Fruit fly (Drosophila melanogaster) whole organism, prepupa: ENCODE results near the gene CG2993.

Experiments
- Blimp-1 ChIP-seq: fragments of 200-800 bp; sonication (Bioruptor generic); optimal IDR thresholded peaks from 3 replicates; lab custom pipeline; 2017; ENCODE audit warnings: missing biosample characterization, missing genetic modification characterization, mild to moderate bottlenecking, moderate library complexity, missing genetic modification reagents
- CG10631 ChIP-seq: fragments of 200-800 bp; sonication (Bioruptor generic); optimal IDR thresholded peaks from 2 replicates; lab custom pipeline; 2016; ENCODE audit warnings: missing biosample characterization, missing genetic modification characterization
- CG11762 ChIP-seq: fragments of 200-800 bp; sonication (Bioruptor generic); optimal IDR thresholded peaks from 3 replicates; lab custom pipeline; 2016; ENCODE audit warnings: missing biosample characterization, missing genetic modification characterization; ENCODE audit not compliant: insufficient read depth
- CG11902 ChIP-seq: fragments of 200-800 bp; sonication (Bioruptor generic); optimal IDR thresholded peaks from 3 replicates; lab custom pipeline; 2016; ENCODE audit warnings: missing biosample characterization, missing genetic modification characterization
- CG15336 ChIP-seq: fragments of 200-800 bp; sonication (Bioruptor generic); IDR thresholded peaks from 2 replicates; pipeline ENCODE4 v1.3.6; 2022; ENCODE audit warnings: missing biosample characterization, missing genetic modification characterization
- CG1621 ChIP-seq: fragments of 200-800 bp; sonication (Bioruptor generic); optimal IDR thresholded peaks from 3 replicates; lab custom pipeline; 2018; ENCODE audit warnings: missing biosample characterization, mild to moderate bottlenecking, missing genetic modification characterization
- CG16779 ChIP-seq: fragments of 200-800 bp; sonication (Bioruptor generic); optimal IDR thresholded peaks from 3 replicates; lab custom pipeline; 2017; ENCODE audit warnings: missing biosample characterization, mild to moderate bottlenecking, missing genetic modification characterization
- CG3032 ChIP-seq: fragments of 200-800 bp; optimal IDR thresholded peaks from 2 replicates; lab custom pipeline; 2019; ENCODE audit warnings: missing biosample characterization, mild to moderate bottlenecking, missing genetic modification characterization, moderate library complexity
- CG31627 ChIP-seq: fragments of 200-800 bp; sonication (Bioruptor generic); optimal IDR thresholded peaks from 3 replicates; lab custom pipeline; 2016; ENCODE audit warnings: missing biosample characterization, missing genetic modification characterization
- CG3919 ChIP-seq: fragments of 200-800 bp; sonication (Bioruptor generic); optimal IDR thresholded peaks from 3 replicates; lab custom pipeline; 2016; ENCODE audit warnings: missing biosample characterization, missing genetic modification characterization
- CG4318 ChIP-seq: fragments of 200-800 bp; sonication (Bioruptor generic); optimal IDR thresholded peaks from 3 replicates; lab custom pipeline; 2017; ENCODE audit warnings: missing biosample characterization, mild to moderate bottlenecking, missing genetic modification characterization
- CG6163 ChIP-seq: fragments of 200-800 bp; sonication (Bioruptor generic); IDR thresholded peaks from 3 replicates; pipeline ENCODE4 v1.3.6; 2022; ENCODE audit warnings: missing biosample characterization, missing genetic modification characterization
- CG6792 ChIP-seq: fragments of 200-800 bp; sonication (Bioruptor generic); optimal IDR thresholded peaks from 3 replicates; lab custom pipeline; 2016; ENCODE audit warnings: missing biosample characterization, missing genetic modification characterization
- CG6808 ChIP-seq: fragments of 200-800 bp; sonication (Bioruptor generic); optimal IDR thresholded peaks from 3 replicates; lab custom pipeline; 2017; ENCODE audit warnings: missing biosample characterization, missing genetic modification characterization, mild to moderate bottlenecking, moderate library complexity, missing genetic modification reagents
- CG6854 ChIP-seq: fragments of 200-800 bp; sonication (Bioruptor generic); optimal IDR thresholded peaks from 2 replicates; lab custom pipeline; 2017; ENCODE audit warnings: missing biosample characterization, mild to moderate bottlenecking, missing genetic modification characterization
- CG7368 ChIP-seq: fragments of 200-800 bp; sonication (Bioruptor generic); optimal IDR thresholded peaks from 3 replicates; lab custom pipeline; 2016; ENCODE audit warnings: missing biosample characterization, missing genetic modification characterization
- CG8319 ChIP-seq: fragments of 200-800 bp; sonication (Bioruptor generic); optimal IDR thresholded peaks from 3 replicates; lab custom pipeline; 2016; ENCODE audit warnings: missing biosample characterization, missing genetic modification characterization
- CG8632 ChIP-seq: fragments of 200-800 bp; sonication (Bioruptor generic); optimal IDR thresholded peaks from 3 replicates; lab custom pipeline; 2016; ENCODE audit warnings: missing biosample characterization, missing genetic modification characterization
- CG9139 ChIP-seq: fragments of 200-800 bp; sonication (Bioruptor generic); optimal IDR thresholded peaks from 3 replicates; lab custom pipeline; 2017; ENCODE audit warnings: missing biosample characterization, mild to moderate bottlenecking, missing genetic modification characterization
- Eip75B ChIP-seq: fragments of 200-800 bp; sonication (Bioruptor generic); optimal IDR thresholded peaks from 3 replicates; lab custom pipeline; 2016; ENCODE audit warnings: missing biosample characterization, missing genetic modification characterization
- Eip78C ChIP-seq: fragments of 200-800 bp; sonication (Bioruptor generic); peaks from one replicate; lab custom pipeline; 2016; ENCODE audit warnings: missing biosample characterization, missing genetic modification characterization
- Ets21C ChIP-seq: fragments of 200-800 bp; sonication (Bioruptor generic); optimal IDR thresholded peaks from 3 replicates; lab custom pipeline; 2016; ENCODE audit warnings: missing biosample characterization, missing genetic modification characterization
- Ets96B ChIP-seq: fragments of 200-800 bp; optimal IDR thresholded peaks from 2 replicates; lab custom pipeline; 2019; ENCODE audit warnings: missing biosample characterization, mild to moderate bottlenecking, missing genetic modification characterization, moderate library complexity
- Hr38 ChIP-seq: sonication (Bioruptor generic); optimal IDR thresholded peaks from 2 replicates; lab custom pipeline; 2016; ENCODE audit warnings: missing biosample characterization, missing genetic modification characterization
- Hr39 ChIP-seq: fragments of 200-800 bp; sonication (Bioruptor generic); optimal IDR thresholded peaks from 2 replicates; lab custom pipeline; 2016; ENCODE audit warnings: missing biosample characterization, missing genetic modification characterization
- Hr4 ChIP-seq: fragments of 200-800 bp; sonication (Bioruptor generic); optimal IDR thresholded peaks from 3 replicates; lab custom pipeline; 2016; ENCODE audit warnings: missing biosample characterization, missing genetic modification characterization
- Lpt ChIP-seq: fragments of 200-800 bp; sonication (Bioruptor generic); optimal IDR thresholded peaks from 3 replicates; lab custom pipeline; 2016; ENCODE audit warnings: missing biosample characterization, missing genetic modification characterization
- Met ChIP-seq: fragments of 200-800 bp; sonication (Bioruptor generic); optimal IDR thresholded peaks from 3 replicates; lab custom pipeline; 2016; ENCODE audit warnings: missing biosample characterization, missing genetic modification characterization
- OdsH ChIP-seq: fragments of 200-800 bp; sonication (Bioruptor generic); optimal IDR thresholded peaks from 3 replicates; lab custom pipeline; 2016; ENCODE audit warnings: missing biosample characterization, missing genetic modification characterization
- Sox102F ChIP-seq: fragments of 200-800 bp; sonication (Bioruptor generic); optimal IDR thresholded peaks from 2 replicates; lab custom pipeline; 2016; ENCODE audit warnings: missing biosample characterization, mild to moderate bottlenecking, missing genetic modification characterization
- achi ChIP-seq: fragments of 200-800 bp; sonication (Bioruptor generic); optimal IDR thresholded peaks from 3 replicates; lab custom pipeline; 2016; ENCODE audit warnings: missing biosample characterization, missing genetic modification characterization
- cyc ChIP-seq: fragments of 200-800 bp; sonication (Bioruptor generic); optimal IDR thresholded peaks from 3 replicates; lab custom pipeline; 2016; ENCODE audit warnings: missing biosample characterization, missing genetic modification characterization
- dac ChIP-seq: fragments of 200-800 bp; sonication (Bioruptor generic); optimal IDR thresholded peaks from 2 replicates; lab custom pipeline; 2017; ENCODE audit warnings: missing biosample characterization, mild to moderate bottlenecking, missing genetic modification characterization
- eg ChIP-seq: fragments of 200-800 bp; sonication (Bioruptor generic); IDR thresholded peaks from 3 replicates; pipeline ENCODE4 v1.3.6; 2022; ENCODE audit warnings: missing biosample characterization, missing genetic modification characterization
- esn ChIP-seq: fragments of 200-800 bp; sonication (Bioruptor generic); optimal IDR thresholded peaks from 2 replicates; lab custom pipeline; 2016; ENCODE audit warnings: missing biosample characterization, mild to moderate bottlenecking, missing genetic modification characterization, moderate library complexity
- fd59A ChIP-seq: fragments of 200-800 bp; sonication (Bioruptor generic); optimal IDR thresholded peaks from 2 replicates; lab custom pipeline; 2017; ENCODE audit warnings: missing biosample characterization, mild to moderate bottlenecking, missing genetic modification characterization, missing genetic modification reagents
- fd85E ChIP-seq: fragments of 200-800 bp; sonication (Bioruptor generic); optimal IDR thresholded peaks from 3 replicates; lab custom pipeline; 2016; ENCODE audit warnings: missing biosample characterization, missing genetic modification characterization
- fkh ChIP-seq: fragments of 200-800 bp; sonication (Bioruptor generic); optimal IDR thresholded peaks from 3 replicates; lab custom pipeline; 2017; ENCODE audit warnings: missing biosample characterization, mild to moderate bottlenecking, missing genetic modification characterization, moderate library complexity
- lz ChIP-seq: fragments of 200-800 bp; sonication (Bioruptor generic); optimal IDR thresholded peaks from 3 replicates; lab custom pipeline; 2016; ENCODE audit warnings: missing biosample characterization, missing genetic modification characterization
- net ChIP-seq: fragments of 200-800 bp; sonication (Bioruptor generic); optimal IDR thresholded peaks from 3 replicates; lab custom pipeline; 2016; ENCODE audit warnings: missing biosample characterization, missing genetic modification characterization
- pdm3 ChIP-seq: fragments of 200-800 bp; sonication (Bioruptor generic); optimal IDR thresholded peaks from 3 replicates; lab custom pipeline; 2016; ENCODE audit warnings: missing biosample characterization, missing genetic modification characterization
- salr ChIP-seq, 2 experiments: fragments of 200-800 bp; sonication (Bioruptor generic); optimal IDR thresholded peaks; 3 replicates each; lab custom pipeline; 2016 to 2018; ENCODE audit warnings: missing biosample characterization in 2 of 2, missing genetic modification characterization in 2 of 2, mild to moderate bottlenecking in 1 of 2
- spab ChIP-seq: fragments of 200-800 bp; sonication (Bioruptor generic); optimal IDR thresholded peaks from 2 replicates; lab custom pipeline; 2017; ENCODE audit warnings: missing biosample characterization, mild to moderate bottlenecking, missing genetic modification characterization, missing genetic modification reagents
- ss ChIP-seq, 2 experiments: fragments of 200-800 bp; sonication (Bioruptor generic); optimal IDR thresholded peaks; 2 replicates in 1 of 2; 3 replicates in 1 of 2; lab custom pipeline; 2017 to 2018; ENCODE audit warnings: mild to moderate bottlenecking in 2 of 2, missing biosample characterization in 2 of 2, missing genetic modification characterization in 2 of 2, moderate library complexity in 1 of 2
- svp ChIP-seq: fragments of 200-800 bp; sonication (Bioruptor generic); peaks from one replicate; lab custom pipeline; 2016; ENCODE audit warnings: missing biosample characterization, missing genetic modification characterization
- vri ChIP-seq: fragments of 200-800 bp; sonication (Bioruptor generic); optimal IDR thresholded peaks from 3 replicates; lab custom pipeline; 2016; ENCODE audit warnings: missing biosample characterization, mild to moderate bottlenecking, missing genetic modification characterization

Gene CG2993

dm6 chr3R:7802693-7803092 is 7.1 kb downstream of the CG2993 start, which contains the start of gene CG3014:
Gene CG3014 (minus strand): TSS chr3R:7802793.
- TF ChIP-seq CG6854 (no peak), pdm3 (GFP tag; lab: Kevin White, UChicago) (no peak), lz (GFP tag; lab: Kevin White, UChicago) (no peak), dac (GFP tag; lab: Kevin White, UChicago) (no peak), Hr39 (GFP tag; lab: Kevin White, UChicago) (no peak), vri (GFP tag; lab: Kevin White, UChicago) (no peak), CG4318 (GFP tag; lab: Kevin White, UChicago) (no peak), Lpt (no peak)

DNA sequence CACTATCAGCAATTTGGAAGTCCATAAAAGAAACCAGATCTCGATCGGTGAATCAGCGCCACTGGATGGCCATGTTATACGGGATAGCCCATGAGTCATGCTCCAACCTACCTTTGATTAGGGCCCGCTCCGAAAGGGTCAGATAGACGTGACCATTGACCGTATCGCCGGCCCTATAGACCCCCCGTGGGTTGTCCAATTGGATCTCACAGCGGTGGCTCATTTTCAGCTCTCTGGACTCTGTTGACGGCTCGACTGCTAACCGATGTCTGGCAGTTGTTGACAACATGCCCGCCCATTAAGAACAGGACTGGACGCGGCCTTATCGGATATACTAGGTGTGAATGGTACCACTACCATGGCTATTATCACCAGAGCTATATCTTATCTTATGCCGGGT is 11.3 kb downstream of the CG2993 start, which contains the start of gene CG18744:
Gene CG18744, minus strand, starts transcription at position 247 of the 400 bp plus-strand sequence.
- TF ChIP-seq eg (GFP tag; lab: Robert Waterston, UW) (no peak), CG15336 (GFP tag; lab: Robert Waterston, UW) (no peak), CG3032 (tag; lab: Kevin White, UChicago) (no peak), CG1621 (tag; lab: Kevin White, UChicago) (no peak), vri (GFP tag; lab: Kevin White, UChicago) (peak; percentile 16), svp (GFP tag; lab: Kevin White, UChicago) (peak; percentile 61), achi (GFP tag; lab: Kevin White, UChicago) (no peak), CG4318 (GFP tag; lab: Kevin White, UChicago) (no peak), CG8319 (no peak), CG3919 (GFP tag; lab: Kevin White, UChicago) (no peak), CG9139 (GFP tag; lab: Kevin White, UChicago) (no peak)

- TF ChIP-seq dac (GFP tag; lab: Kevin White, UChicago) (no peak), Eip78C (GFP tag; lab: Kevin White, UChicago) (peak; percentile 59), net (GFP tag; lab: Kevin White, UChicago) (peak; percentile 65), CG6163 (GFP tag; lab: Robert Waterston, UW) (peak; percentile 94), vri (GFP tag; lab: Kevin White, UChicago) (peak; percentile 67), ss (GFP tag; optimal IDR thresholded peaks at IDR 0.05; lab: Kevin White, UChicago) (peak in 1 of 2 experiments; percentile 58), Ets21C (GFP tag; lab: Kevin White, UChicago) (no peak), cyc (GFP tag; lab: Kevin White, UChicago) (no peak), CG11902 (GFP tag; lab: Kevin White, UChicago) (no peak), Blimp-1 (no peak), CG6854 (no peak), Met (GFP tag; lab: Kevin White, UChicago) (no peak), CG3919 (GFP tag; lab: Kevin White, UChicago) (no peak), CG31627 (GFP tag; lab: Kevin White, UChicago) (no peak), CG16779 (tag; lab: Kevin White, UChicago) (peak; percentile 74), Hr38 (GFP tag; lab: Kevin White, UChicago) (no peak), esn (GFP tag; lab: Kevin White, UChicago) (no peak), CG3032 (tag; lab: Kevin White, UChicago) (no peak), CG6808 (GFP tag; lab: Kevin White, UChicago) (peak; percentile 45), CG8632 (GFP tag; lab: Kevin White, UChicago) (no peak), CG4318 (GFP tag; lab: Kevin White, UChicago) (no peak), OdsH (no peak), CG6792 (GFP tag; lab: Kevin White, UChicago) (no peak), CG8319 (no peak), fd85E (GFP tag; lab: Kevin White, UChicago) (no peak), salr (GFP tag; optimal IDR thresholded peaks at IDR 0.05; lab: Kevin White, UChicago) (peak in 1 of 2 experiments; percentile 27), Sox102F (GFP tag; lab: Kevin White, UChicago) (peak; percentile 25), spab (GFP tag; lab: Kevin White, UChicago) (peak; percentile 16), Eip75B (GFP tag; lab: Kevin White, UChicago) (no peak), Hr4 (GFP tag; lab: Kevin White, UChicago) (no peak), lz (GFP tag; lab: Kevin White, UChicago) (no peak), fd59A (GFP tag; lab: Kevin White, UChicago) (peak; percentile 3), Lpt (peak; percentile 3), CG11762 (GFP tag; lab: Kevin White, UChicago) (no peak), CG1621 (tag; lab: Kevin White, UChicago) (peak; percentile 31), CG7368 (peak; percentile 18), CG9139 (GFP tag; lab: Kevin White, UChicago) (peak; percentile 48), Ets96B (tag; lab: Kevin White, UChicago) (no peak), fkh (peak; percentile 22), CG10631 (GFP tag; lab: Kevin White, UChicago) (no peak)
These were observed 16.0 kb downstream of the CG2993 start, which contains the start of gene CG2641 for dm6 chr3R:7793855-7794254. Gene CG2641 (plus strand): TSS chr3R:7794069.
